Fruit fly (Drosophila melanogaster) whole organism, embryonic: ENCODE data around the gene Pka-C3.

ENCODE experiments used
- CG30431 ChIP-seq: fragments of 200-800 bp; sonication (Bioruptor generic); optimal IDR thresholded peaks from 2 replicates; lab custom pipeline; 2017; ENCODE audit warnings: missing biosample characterization, missing genetic modification characterization
- kay ChIP-seq: fragments of 200-800 bp; sonication (Bioruptor generic); optimal IDR thresholded peaks from 2 replicates; lab custom pipeline; 2016; ENCODE audit warnings: missing biosample characterization, missing genetic modification characterization
- run ChIP-seq: fragments of 200-800 bp; sonication (Bioruptor generic); optimal IDR thresholded peaks from 3 replicates; lab custom pipeline; 2018; ENCODE audit warnings: missing biosample characterization, mild to moderate bottlenecking, missing genetic modification characterization

DNA sequence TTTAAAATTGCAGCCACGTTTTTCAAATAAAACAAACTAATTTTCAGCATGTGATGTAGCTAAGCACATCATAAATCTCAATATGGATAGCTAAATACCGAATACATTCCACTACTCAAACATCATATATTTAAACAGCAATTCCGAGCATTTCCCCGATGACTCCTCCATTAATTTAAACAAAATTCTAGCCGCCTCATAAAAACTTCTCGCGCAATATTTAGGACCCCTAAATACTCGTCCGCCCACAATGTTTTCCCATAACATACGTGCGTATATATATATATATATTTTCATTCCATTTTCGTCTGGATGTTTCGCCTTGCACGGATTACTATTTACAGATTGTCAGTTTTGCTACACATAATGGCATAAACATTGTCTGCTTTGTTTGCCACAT lies 41.4 kb upstream of the Pka-C3 start:
- TF ChIP-seq run (tag; lab: Kevin White, UChicago), result no peak
- TF ChIP-seq kay (GFP tag; lab: Kevin White, UChicago), result no peak
- TF ChIP-seq CG30431 (GFP tag; lab: Kevin White, UChicago), result no peak
